Fruit fly (Drosophila melanogaster): ENCODE measurements around the gene CG33658.
A peak's percentile ranks its signal among the peaks of the same experiment; 100 is the strongest.

The CG33658 gene

DNA sequence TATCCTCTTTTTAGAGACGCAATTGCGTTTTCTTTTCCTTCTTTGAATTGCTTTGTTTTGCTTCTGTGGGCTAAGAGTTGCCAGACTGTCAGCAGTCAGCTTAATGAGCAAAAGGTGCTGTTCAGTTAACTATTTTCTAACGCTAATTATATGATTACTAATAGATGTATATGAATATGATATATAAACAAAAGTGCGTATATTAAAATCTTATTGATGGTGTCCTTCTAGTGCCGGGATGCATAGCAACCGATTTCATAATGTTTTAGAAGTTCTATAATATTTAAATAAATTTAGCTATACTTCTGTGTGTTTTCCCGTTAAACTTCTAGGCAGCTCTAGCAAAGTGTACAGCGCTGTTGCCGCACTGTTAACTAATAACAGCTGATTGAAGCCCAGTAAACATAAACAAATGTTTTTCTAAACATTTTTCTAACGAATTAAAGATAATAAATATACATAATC, 11.0 kb downstream of the CG33658 start, which contains the start of the genes Kaz and CG43273 (continued):
- no peak for TF ChIP-seq CG17912 (GFP tag; optimal IDR thresholded peaks at IDR 0.05)
- TF ChIP-seq CG1233 (GFP tag; optimal IDR thresholded peaks at IDR 0.05) = peak; percentile 22
- TF ChIP-seq br (optimal IDR thresholded peaks at IDR 0.05) = no peak
- TF ChIP-seq CG11093 (GFP tag; IDR thresholded peaks at IDR 0.05) = no peak
- TF ChIP-seq CG2116 (GFP tag; optimal IDR thresholded peaks at IDR 0.05) = peak; percentile 60
- peak; percentile 61 for TF ChIP-seq CG12155 (GFP tag; optimal IDR thresholded peaks at IDR 0.05)
- no peak for TF ChIP-seq MESR4 (GFP tag; optimal IDR thresholded peaks at IDR 0.05)
- peak; percentile 36 for TF ChIP-seq CG18619 (GFP tag; optimal IDR thresholded peaks at IDR 0.05)
- no peak for TF ChIP-seq Atf6 (GFP tag; IDR thresholded peaks at IDR 0.05)
- TF ChIP-seq CG31224 (GFP tag; IDR thresholded peaks at IDR 0.05) = no peak; the same call in 1 of the 2 replicates
- TF ChIP-seq CG17568 (GFP tag; optimal IDR thresholded peaks at IDR 0.05) = no peak
- TF ChIP-seq ab (GFP tag; optimal IDR thresholded peaks at IDR 0.05) = no peak
- TF ChIP-seq sc (optimal IDR thresholded peaks at IDR 0.05) = no peak
- no peak for TF ChIP-seq sc (GFP tag; optimal IDR thresholded peaks at IDR 0.05)
- no peak for TF ChIP-seq CG10565 (GFP tag; optimal IDR thresholded peaks at IDR 0.05)
- no peak for TF ChIP-seq CG7928 (GFP tag; optimal IDR thresholded peaks at IDR 0.05)
- no peak for TF ChIP-seq gfzf (GFP tag; optimal IDR thresholded peaks at IDR 0.05)
- TF ChIP-seq dm (GFP tag; optimal IDR thresholded peaks at IDR 0.05) = no peak
- no peak for TF ChIP-seq Spps (tag; optimal IDR thresholded peaks at IDR 0.05)
- TF ChIP-seq CG9797 (GFP tag; optimal IDR thresholded peaks at IDR 0.05) = no peak
- TF ChIP-seq CG2678 (tag; optimal IDR thresholded peaks at IDR 0.05) = no peak
- no peak for TF ChIP-seq Sox102F (GFP tag; optimal IDR thresholded peaks at IDR 0.05)
- no peak for TF ChIP-seq CG13296 (GFP tag; optimal IDR thresholded peaks at IDR 0.05)
- TF ChIP-seq jing (GFP tag; optimal IDR thresholded peaks at IDR 0.05) = no peak
- TF ChIP-seq sens-2 (GFP tag; IDR thresholded peaks at IDR 0.05) = no peak
- no peak for TF ChIP-seq Atf3 (GFP tag; optimal IDR thresholded peaks at IDR 0.05)
- no peak for TF ChIP-seq Tbp (GFP tag; optimal IDR thresholded peaks at IDR 0.05)
- TF ChIP-seq chm (GFP tag; IDR thresholded peaks at IDR 0.05) = peak; percentile 19; the same call in 1 of the 2 replicates
- TF ChIP-seq CG6813 (GFP tag; optimal IDR thresholded peaks at IDR 0.05) = no peak
- no peak for TF ChIP-seq CHES-1-like (GFP tag; optimal IDR thresholded peaks at IDR 0.05)
- TF ChIP-seq phol (tag; optimal IDR thresholded peaks at IDR 0.05) = peak; percentile 76
- peak in 1 of 3 experiments; percentile 65 for TF ChIP-seq lola (GFP tag; optimal IDR thresholded peaks at IDR 0.05)
- no peak for TF ChIP-seq luna (GFP tag; optimal IDR thresholded peaks at IDR 0.05)
- TF ChIP-seq CG4707 (GFP tag; optimal IDR thresholded peaks at IDR 0.05) = no peak
- peak; percentile 12; the same call in 1 of the 3 replicates for TF ChIP-seq Aef1 (GFP tag; IDR thresholded peaks at IDR 0.05)
- no peak for TF ChIP-seq fd64A (GFP tag; optimal IDR thresholded peaks at IDR 0.05)
- TF ChIP-seq CG33213 (GFP tag; optimal IDR thresholded peaks at IDR 0.05) = no peak
- no peak for TF ChIP-seq dati (GFP tag; IDR thresholded peaks at IDR 0.05)
- TF ChIP-seq ase (GFP tag; IDR thresholded peaks at IDR 0.05) = no peak
- TF ChIP-seq kni (GFP tag; optimal IDR thresholded peaks at IDR 0.05) = no peak
- no peak for TF ChIP-seq CG14965 (GFP tag; optimal IDR thresholded peaks at IDR 0.05; ENCODE audit: borderline replicate concordance)
- TF ChIP-seq Dip2 (GFP tag; IDR thresholded peaks at IDR 0.05) = no peak
- TF ChIP-seq nerfin-1 (tag; optimal IDR thresholded peaks at IDR 0.05) = no peak
- no peak for TF ChIP-seq pros (GFP tag; optimal IDR thresholded peaks at IDR 0.05)
- no peak for TF ChIP-seq ro (GFP tag; IDR thresholded peaks at IDR 0.05)
- no peak for TF ChIP-seq CkIIα-i1 (GFP tag; IDR thresholded peaks at IDR 0.05)
- TF ChIP-seq CG4282 (GFP tag; optimal IDR thresholded peaks at IDR 0.05) = no peak
- no peak for TF ChIP-seq jigr1 (GFP tag; IDR thresholded peaks at IDR 0.05)
- peak; percentile 42 for TF ChIP-seq scrt (GFP tag; optimal IDR thresholded peaks at IDR 0.05)
- no peak for TF ChIP-seq CG3407 (GFP tag; optimal IDR thresholded peaks at IDR 0.05)
- TF ChIP-seq tup (GFP tag; optimal IDR thresholded peaks at IDR 0.05) = no peak
- no peak for TF ChIP-seq CG1832 (GFP tag; optimal IDR thresholded peaks at IDR 0.05)
